Fruit fly (Drosophila melanogaster) whole organism, embryonic: ENCODE measurements around the gene CG8173.

ENCODE experiments used
- Asciz ChIP-seq: fragments of 200-800 bp; sonication (Bioruptor generic); optimal IDR thresholded peaks from 2 replicates; lab custom pipeline; 2017; ENCODE audit warnings: missing biosample characterization, mild to moderate bottlenecking, missing genetic modification characterization, missing genetic modification reagents
- CG10267 ChIP-seq: fragments of 200-800 bp; sonication (Bioruptor generic); optimal IDR thresholded peaks from 2 replicates; lab custom pipeline; 2018; ENCODE audit warnings: missing biosample characterization, mild to moderate bottlenecking, missing genetic modification characterization, moderate library complexity
- CG10321 ChIP-seq: fragments of 200-800 bp; sonication (Bioruptor generic); IDR thresholded peaks from 2 replicates; pipeline ENCODE4 v1.3.6; 2022; ENCODE audit warnings: missing biosample characterization, missing genetic modification characterization
- CG11456 ChIP-seq: fragments of 200-800 bp; sonication (Bioruptor generic); IDR thresholded peaks from 3 replicates; pipeline ENCODE4 v1.3.6; 2022; ENCODE audit warnings: missing biosample characterization, missing genetic modification characterization
- CG11504 ChIP-seq: fragments of 200-800 bp; sonication (Bioruptor generic); optimal IDR thresholded peaks from 3 replicates; lab custom pipeline; 2019; ENCODE audit warnings: missing biosample characterization, mild to moderate bottlenecking, missing genetic modification characterization, moderate library complexity
- CG11696 ChIP-seq: fragments of 200-800 bp; sonication (Bioruptor generic); IDR thresholded peaks from 2 replicates; pipeline ENCODE4 v1.3.6; 2022; ENCODE audit warnings: missing biosample characterization, missing genetic modification characterization
- CG12104 ChIP-seq: fragments of 200-800 bp; sonication (Bioruptor generic); optimal IDR thresholded peaks from 3 replicates; lab custom pipeline; 2016; ENCODE audit warnings: missing biosample characterization, missing genetic modification characterization
- CG12219 ChIP-seq: fragments of 200-800 bp; sonication (Bioruptor generic); optimal IDR thresholded peaks from 3 replicates; lab custom pipeline; 2018; ENCODE audit warnings: missing biosample characterization, mild to moderate bottlenecking, missing genetic modification characterization
- CG14710 ChIP-seq: fragments of 200-800 bp; sonication (Bioruptor generic); optimal IDR thresholded peaks from 3 replicates; lab custom pipeline; 2019; ENCODE audit warnings: missing biosample characterization, mild to moderate bottlenecking, missing genetic modification characterization, moderate library complexity
- CG1647 ChIP-seq: fragments of 200-800 bp; sonication (Bioruptor generic); optimal IDR thresholded peaks from 3 replicates; lab custom pipeline; 2016; ENCODE audit warnings: missing biosample characterization, missing genetic modification characterization
- CG31441 ChIP-seq: fragments of 200-800 bp; sonication (Bioruptor generic); IDR thresholded peaks from 2 replicates; pipeline ENCODE4 v1.3.6; 2022; ENCODE audit warnings: missing biosample characterization, missing genetic modification characterization
- CG33557 ChIP-seq: fragments of 200-800 bp; sonication (Bioruptor generic); optimal IDR thresholded peaks from 2 replicates; lab custom pipeline; 2019; ENCODE audit warnings: missing biosample characterization, mild to moderate bottlenecking, missing genetic modification characterization, moderate library complexity
- CG4328 ChIP-seq: fragments of 200-800 bp; sonication (Bioruptor generic); optimal IDR thresholded peaks from 3 replicates; lab custom pipeline; 2017; ENCODE audit warnings: missing biosample characterization, missing genetic modification reagents, missing genetic modification characterization
- CG5180 ChIP-seq: fragments of 200-800 bp; sonication (Bioruptor generic); optimal IDR thresholded peaks from 3 replicates; lab custom pipeline; 2017; ENCODE audit warnings: missing biosample characterization, missing genetic modification characterization, mild to moderate bottlenecking, moderate library complexity, missing genetic modification reagents
- CG7745 ChIP-seq: fragments of 200-800 bp; sonication (Bioruptor generic); optimal IDR thresholded peaks from 2 replicates; lab custom pipeline; 2018; ENCODE audit warnings: missing biosample characterization, mild to moderate bottlenecking, missing genetic modification characterization, moderate library complexity
- CG7786 ChIP-seq: fragments of 200-800 bp; sonication (Bioruptor generic); optimal IDR thresholded peaks from 2 replicates; lab custom pipeline; 2016; ENCODE audit warnings: missing biosample characterization, missing genetic modification characterization
- CG8089 ChIP-seq: fragments of 200-800 bp; sonication (Bioruptor generic); optimal IDR thresholded peaks from 3 replicates; lab custom pipeline; 2016; ENCODE audit warnings: missing biosample characterization, missing genetic modification characterization
- D19B ChIP-seq: fragments of 200-800 bp; sonication (Bioruptor generic); optimal IDR thresholded peaks from 2 replicates; lab custom pipeline; 2017; ENCODE audit warnings: missing biosample characterization, mild to moderate bottlenecking, missing genetic modification characterization
- Dip2 ChIP-seq: fragments of 200-800 bp; sonication (Bioruptor generic); IDR thresholded peaks from 2 replicates; pipeline ENCODE4 v1.3.6; 2022; ENCODE audit warnings: missing biosample characterization, missing genetic modification characterization
- Dll ChIP-seq: fragments of 200-800 bp; sonication (Bioruptor generic); IDR thresholded peaks from 4 replicates; pipeline ENCODE4 v1.3.6; 2022; ENCODE audit warnings: missing biosample characterization, missing genetic modification characterization; ENCODE audit not compliant: partially characterized antibody
- Drgx ChIP-seq: fragments of 200-800 bp; sonication (Bioruptor generic); IDR thresholded peaks from 2 replicates; pipeline ENCODE4 v1.3.6; 2022; ENCODE audit warnings: missing biosample characterization, missing genetic modification characterization
- Elba2 ChIP-seq: fragments of 200-800 bp; sonication (Bioruptor generic); optimal IDR thresholded peaks from 3 replicates; lab custom pipeline; 2016; ENCODE audit warnings: missing biosample characterization, missing genetic modification characterization
- HLH3B ChIP-seq: fragments of 200-800 bp; sonication (Bioruptor generic); IDR thresholded peaks from 2 replicates; pipeline ENCODE4 v1.3.6; 2022; ENCODE audit warnings: missing biosample characterization, missing genetic modification characterization
- Mad ChIP-seq: fragments of 200-800 bp; sonication (Bioruptor generic); optimal IDR thresholded peaks from 2 replicates; lab custom pipeline; 2016; ENCODE audit warnings: missing biosample characterization, missing genetic modification characterization
- Mes4 ChIP-seq: fragments of 200-800 bp; sonication (Bioruptor generic); optimal IDR thresholded peaks from 2 replicates; lab custom pipeline; 2016; ENCODE audit warnings: missing biosample characterization, missing genetic modification characterization
- Oaz ChIP-seq: fragments of 200-800 bp; sonication (Bioruptor generic); IDR thresholded peaks from 2 replicates; pipeline ENCODE4 v1.3.6; 2022; ENCODE audit warnings: missing biosample characterization, missing genetic modification characterization
- Oli ChIP-seq: fragments of 200-800 bp; sonication (Bioruptor generic); optimal IDR thresholded peaks from 2 replicates; lab custom pipeline; 2018; ENCODE audit warnings: missing biosample characterization, mild to moderate bottlenecking, missing genetic modification characterization, moderate library complexity
- cg ChIP-seq: fragments of 200-800 bp; sonication (Bioruptor generic); optimal IDR thresholded peaks from 3 replicates; lab custom pipeline; 2019; ENCODE audit warnings: missing biosample characterization, mild to moderate bottlenecking, missing genetic modification characterization, moderate library complexity
- chif ChIP-seq, 2 experiments: fragments of 200-800 bp; sonication (Bioruptor generic); optimal IDR thresholded peaks; 3 replicates each; lab custom pipeline; 2016; ENCODE audit warnings: missing biosample characterization in 2 of 2, missing genetic modification characterization in 2 of 2
- croc ChIP-seq: fragments of 200-800 bp; sonication (Bioruptor generic); conservative IDR thresholded peaks from 3 replicates; pipeline ENCODE4 v1.3.6; 2022; ENCODE audit warnings: missing biosample characterization, missing genetic modification characterization
- danr ChIP-seq: fragments of 200-800 bp; sonication (Bioruptor generic); IDR thresholded peaks from 2 replicates; pipeline ENCODE4 v1.3.6; 2022; ENCODE audit warnings: missing biosample characterization, missing genetic modification characterization
- fru ChIP-seq: fragments of >200 bp; optimal IDR thresholded peaks from 2 replicates; lab custom pipeline; 2017
- gfzf ChIP-seq: fragments of 200-800 bp; sonication (Bioruptor generic); optimal IDR thresholded peaks from 2 replicates; lab custom pipeline; 2016; ENCODE audit warnings: missing biosample characterization, mild to moderate bottlenecking, missing genetic modification characterization, moderate library complexity
- her ChIP-seq: fragments of 200-800 bp; sonication (Bioruptor generic); optimal IDR thresholded peaks from 2 replicates; lab custom pipeline; 2016; ENCODE audit warnings: missing biosample characterization, missing genetic modification characterization
- klu ChIP-seq: fragments of 200-800 bp; sonication (Bioruptor generic); IDR thresholded peaks from 2 replicates; pipeline ENCODE4 v1.3.6; 2022; ENCODE audit warnings: missing biosample characterization, missing genetic modification characterization
- lov ChIP-seq, 2 experiments: fragments of 200-800 bp in 1 of 2; fragments of >200 bp in 1 of 2; sonication (Bioruptor generic) in 1 of 2; IDR thresholded peaks in 1 of 2; optimal IDR thresholded peaks in 1 of 2; 2 replicates in 1 of 2; 3 replicates in 1 of 2; pipeline versions ENCODE4 v1.3.6 to Lab custom; 2017 to 2022; ENCODE audit warnings: missing biosample characterization in 1 of 2, missing genetic modification characterization in 1 of 2
- nerfin-2 ChIP-seq: fragments of 200-800 bp; sonication (Bioruptor generic); IDR thresholded peaks from 2 replicates; pipeline ENCODE4 v1.3.6; 2022; ENCODE audit warnings: missing biosample characterization, missing genetic modification characterization; ENCODE audit not compliant: partially characterized antibody
- onecut ChIP-seq: fragments of 200-800 bp; sonication (Bioruptor generic); IDR thresholded peaks from 2 replicates; pipeline ENCODE4 v1.3.6; 2022; ENCODE audit warnings: missing biosample characterization, missing genetic modification characterization
- prd ChIP-seq, 3 experiments: fragments of >200 bp in 2 of 3; fragments of 200-800 bp in 1 of 3; sonication (Bioruptor generic) in 1 of 3; optimal IDR thresholded peaks in 2 of 3; IDR thresholded peaks in 1 of 3; 2 replicates in 2 of 3; 3 replicates in 1 of 3; pipeline versions ENCODE4 v1.3.6 to Lab custom; 2017 to 2022; ENCODE audit warnings: missing biosample characterization in 1 of 3, missing genetic modification characterization in 1 of 3
- pzg ChIP-seq: fragments of 200-800 bp; sonication (Bioruptor generic); optimal IDR thresholded peaks from 3 replicates; lab custom pipeline; 2018; ENCODE audit warnings: missing biosample characterization, mild to moderate bottlenecking, missing genetic modification characterization, moderate library complexity
- sob ChIP-seq: fragments of 200-800 bp; sonication (Bioruptor generic); IDR thresholded peaks from 2 replicates; pipeline ENCODE4 v1.3.6; 2022; ENCODE audit warnings: missing biosample characterization, missing genetic modification characterization
- sr ChIP-seq: fragments of 200-800 bp; sonication (Bioruptor generic); IDR thresholded peaks from 3 replicates; pipeline ENCODE4 v1.3.6; 2022; ENCODE audit warnings: missing biosample characterization, missing genetic modification characterization
- tin ChIP-seq: fragments of 200-800 bp; sonication (Bioruptor generic); optimal IDR thresholded peaks from 3 replicates; lab custom pipeline; 2016; ENCODE audit warnings: missing biosample characterization, missing genetic modification characterization
- vvl ChIP-seq: fragments of 200-800 bp; sonication (Bioruptor generic); IDR thresholded peaks from 2 replicates; pipeline ENCODE4 v1.3.6; 2022; ENCODE audit warnings: missing biosample characterization, missing genetic modification characterization
- zfh2 ChIP-seq: fragments of 200-800 bp; sonication (Bioruptor generic); optimal IDR thresholded peaks from 2 replicates; lab custom pipeline; 2016; ENCODE audit warnings: missing biosample characterization, missing genetic modification characterization

The CG8173 gene

dm6 chrX:17682745-17683505 is 26.5 kb downstream of the CG8173 start (continued):
- TF ChIP-seq her (GFP tag; lab: Kevin White, UChicago) (no peak), CG7745 (tag; lab: Kevin White, UChicago) (no peak), HLH3B (GFP tag; lab: Robert Waterston, UW) (peak; percentile 78), CG31441 (GFP tag; lab: Robert Waterston, UW) (peak; percentile 75)

DNA sequence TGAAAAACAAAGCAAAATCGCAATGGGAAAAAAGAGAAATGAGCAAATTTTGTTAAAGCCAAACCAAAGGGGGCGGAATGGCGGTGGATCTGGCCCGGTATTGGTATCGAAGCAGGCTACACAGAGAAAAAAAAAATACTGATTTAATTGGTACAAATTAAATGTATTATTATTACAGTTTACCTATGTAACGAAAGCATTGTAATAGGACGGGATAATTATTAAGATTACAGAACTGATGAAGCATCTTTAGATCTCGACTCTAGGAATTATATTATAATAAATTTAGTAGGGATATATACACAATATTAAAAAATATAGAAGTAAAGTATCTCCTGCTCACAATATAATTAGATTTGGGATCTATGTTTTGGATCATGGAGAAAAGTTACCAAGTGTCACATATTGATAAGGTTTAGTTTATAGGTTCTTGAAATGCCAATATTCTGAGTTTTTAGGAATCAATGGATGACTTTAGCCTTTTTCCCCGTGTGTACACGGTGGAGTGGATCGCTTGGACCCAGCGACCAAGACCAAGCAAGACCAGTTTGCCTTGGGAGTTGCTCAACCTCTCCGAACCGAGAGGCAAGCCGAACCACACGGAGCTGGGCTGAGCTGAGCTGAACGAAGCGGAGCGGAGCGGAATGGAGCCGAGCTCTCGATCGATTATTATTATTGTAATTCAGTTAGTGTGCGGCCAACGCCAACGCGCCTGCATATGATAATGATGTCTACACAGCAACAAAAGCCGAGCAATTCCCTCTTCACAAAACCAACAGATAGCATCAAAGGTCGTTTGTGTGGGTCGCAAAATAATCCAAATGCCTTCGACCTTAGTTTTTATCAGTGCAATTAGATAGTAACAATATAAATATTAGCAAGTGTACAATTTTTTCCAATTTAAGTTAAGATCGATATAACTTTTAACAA is 29.5 kb downstream of the CG8173 start:
- TF ChIP-seq CG12104 (GFP tag; lab: Kevin White, UChicago) = no peak
- no peak for TF ChIP-seq CG10267 (tag; lab: Kevin White, UChicago)
- peak; percentile 74; the same call in 1 of the 2 replicates for TF ChIP-seq vvl (GFP tag; lab: Robert Waterston, UW)
- no peak for TF ChIP-seq CG1647
- TF ChIP-seq CG5180 (GFP tag; lab: Kevin White, UChicago) = no peak
- TF ChIP-seq D19B (GFP tag; lab: Kevin White, UChicago) = no peak
- no peak for TF ChIP-seq CG7786
- TF ChIP-seq Mad (GFP tag; lab: Kevin White, UChicago) = no peak
- TF ChIP-seq tin (GFP tag; lab: Kevin White, UChicago) = no peak
- peak; percentile 48 for TF ChIP-seq CG11504
- peak; percentile 22 for TF ChIP-seq Oli
- TF ChIP-seq pzg (GFP tag; lab: Kevin White, UChicago) = no peak
- TF ChIP-seq CG14710 (tag; lab: Kevin White, UChicago) = no peak
- no peak for TF ChIP-seq Mes4 (GFP tag; lab: Kevin White, UChicago)
- peak; percentile 63 for TF ChIP-seq onecut (GFP tag; lab: Robert Waterston, UW)
- TF ChIP-seq chif (GFP tag; optimal IDR thresholded peaks at IDR 0.05; lab: Kevin White, UChicago) = no peak
- TF ChIP-seq cg (GFP tag; lab: Kevin White, UChicago) = no peak
- 0 out of 2 replicates have a peak, but pooled peaks have one; percentile 15 for TF ChIP-seq sob (GFP tag; lab: Robert Waterston, UW)
- TF ChIP-seq nerfin-2 (GFP tag; lab: Robert Waterston, UW) = no peak
- TF ChIP-seq croc = no peak
- TF ChIP-seq lov (optimal IDR thresholded peaks at IDR 0.05; lab: Kevin White, UChicago) = no peak
- no peak for TF ChIP-seq lov (GFP tag; IDR thresholded peaks at IDR 0.05; lab: Robert Waterston, UW)
- TF ChIP-seq gfzf = no peak
- no peak for TF ChIP-seq Asciz (GFP tag; lab: Kevin White, UChicago)
- TF ChIP-seq CG4328 (GFP tag; lab: Kevin White, UChicago) = no peak
- no peak for TF ChIP-seq CG11456 (GFP tag; lab: Robert Waterston, UW)
- TF ChIP-seq CG10321 = no peak
- no peak for TF ChIP-seq Dll (GFP tag; lab: Robert Waterston, UW)
- no peak for TF ChIP-seq Oaz (GFP tag; lab: Robert Waterston, UW)
- TF ChIP-seq CG33557 (GFP tag; lab: Kevin White, UChicago) = no peak
- TF ChIP-seq zfh2 (GFP tag; lab: Kevin White, UChicago) = no peak
- TF ChIP-seq CG12219 (GFP tag; lab: Kevin White, UChicago) = no peak
- no peak for TF ChIP-seq Dip2 (GFP tag; lab: Robert Waterston, UW)
- no peak for TF ChIP-seq danr
- TF ChIP-seq Drgx (GFP tag; lab: Robert Waterston, UW) = peak; percentile 62
- no peak for TF ChIP-seq prd (optimal IDR thresholded peaks at IDR 0.05; lab: Kevin White, UChicago)
- no peak for TF ChIP-seq prd (GFP tag; IDR thresholded peaks at IDR 0.05; lab: Robert Waterston, UW)
- TF ChIP-seq fru (lab: Kevin White, UChicago) = no peak
- no peak for TF ChIP-seq Elba2 (GFP tag; lab: Kevin White, UChicago)
- no peak for TF ChIP-seq CG11696 (GFP tag; lab: Robert Waterston, UW)
- no peak for TF ChIP-seq CG8089
- no peak for TF ChIP-seq klu
- TF ChIP-seq sr (GFP tag; lab: Robert Waterston, UW) = peak; percentile 81; the same call in 2 of the 3 replicates
